Fruit fly (Drosophila melanogaster): ENCODE data around the gene GC.

DNA sequence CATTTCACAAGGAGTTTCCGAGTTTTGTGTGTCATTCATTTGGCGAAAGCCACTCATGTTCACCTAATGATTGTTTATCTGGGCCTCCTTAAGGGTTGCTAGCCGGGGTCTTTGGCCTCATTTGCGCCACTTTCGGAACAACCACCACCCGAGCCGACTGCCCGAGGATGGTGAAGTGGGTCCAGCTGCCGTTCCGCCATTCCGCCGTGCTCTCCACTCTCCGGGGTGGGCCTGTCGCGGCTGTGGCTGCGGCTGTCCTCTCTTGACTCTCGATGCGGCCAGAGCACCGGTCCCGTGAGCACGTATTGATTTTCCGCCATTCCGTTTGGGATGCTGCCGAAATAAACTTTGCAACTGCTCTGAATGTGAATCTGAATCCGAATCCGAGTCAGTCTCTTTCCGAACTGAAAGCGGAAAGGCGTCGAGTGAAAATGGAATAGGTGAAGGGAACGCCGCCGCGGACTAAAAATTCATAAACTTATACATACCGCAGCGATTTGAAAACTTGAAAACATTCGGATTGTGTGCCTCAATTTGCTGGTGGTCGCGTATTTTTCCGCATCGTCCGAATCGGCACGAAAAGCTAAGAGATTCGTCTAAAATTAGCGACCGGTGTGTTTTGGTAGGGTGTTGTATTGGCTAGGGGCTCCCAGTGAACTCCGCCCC is 19.7 kb upstream of the GC start, which contains the start of gene CG13920:
- TF ChIP-seq OdsH (GFP tag; optimal IDR thresholded peaks at IDR 0.05), result no peak
- TF ChIP-seq Rel (GFP tag; optimal IDR thresholded peaks at IDR 0.05), result no peak
- no peak for TF ChIP-seq Rel (tag; optimal IDR thresholded peaks at IDR 0.05)
- no peak for TF ChIP-seq Sp1 (GFP tag; optimal IDR thresholded peaks at IDR 0.05)
- TF ChIP-seq foxo (GFP tag; optimal IDR thresholded peaks at IDR 0.05), result no peak
- TF ChIP-seq jim (GFP tag; optimal IDR thresholded peaks at IDR 0.05), result no peak
- no peak for TF ChIP-seq brk (GFP tag; optimal IDR thresholded peaks at IDR 0.05)
- no peak for TF ChIP-seq dsf (GFP tag; optimal IDR thresholded peaks at IDR 0.05; ENCODE audit: borderline replicate concordance)
- no peak for TF ChIP-seq Myc (optimal IDR thresholded peaks at IDR 0.05)
- TF ChIP-seq br (GFP tag; optimal IDR thresholded peaks at IDR 0.05), result no peak
- no peak for TF ChIP-seq psq (GFP tag; optimal IDR thresholded peaks at IDR 0.05)
